Fruit fly (Drosophila melanogaster): ENCODE data around the gene CG5078.
A peak's percentile ranks its signal among the peaks of the same experiment; 100 is the strongest.

CG5078 gene

dm6 chr3L:20516519-20517178, 10.8 kb downstream of the CG5078 start (continued):
- TF ChIP-seq grau (tag; optimal IDR thresholded peaks at IDR 0.05) (peak; percentile 97), Usf (GFP tag; optimal IDR thresholded peaks at IDR 0.05) (peak; percentile 15), Dip2 (GFP tag; IDR thresholded peaks at IDR 0.05) (no peak), CG2678 (tag; optimal IDR thresholded peaks at IDR 0.05) (peak; percentile 76), CG15696 (tag; optimal IDR thresholded peaks at IDR 0.05) (peak; percentile 61), CG6854 (GFP tag; optimal IDR thresholded peaks at IDR 0.05) (peak; percentile 52), CG9437 (GFP tag; optimal IDR thresholded peaks at IDR 0.05) (peak; percentile 53), dysf (GFP tag; IDR thresholded peaks at IDR 0.05) (peak; percentile 65; the same call in 2 of the 3 replicates), dmrt99B (tag; optimal IDR thresholded peaks at IDR 0.05) (peak; percentile 41), CG1602 (GFP tag; optimal IDR thresholded peaks at IDR 0.05) (peak; percentile 40), tna (GFP tag; IDR thresholded peaks at IDR 0.05; ENCODE audit: partially characterized antibody) (0 out of 2 replicates have a peak, but pooled peaks have one; percentile 34), CG3726 (GFP tag; IDR thresholded peaks at IDR 0.05) (no peak), sens (GFP tag) (peak; percentile 81), z (GFP tag; IDR thresholded peaks at IDR 0.05) (0 out of 3 replicates have a peak, but pooled peaks have one; percentile 11), Xrp1 (GFP tag; IDR thresholded peaks at IDR 0.05) (peak; percentile 74), Rfx (GFP tag; IDR thresholded peaks at IDR 0.05) (peak; percentile 27; the same call in 1 of the 2 replicates), CG18599 (GFP tag; optimal IDR thresholded peaks at IDR 0.05) (peak; percentile 55), CG11504 (tag; optimal IDR thresholded peaks at IDR 0.05) (peak; percentile 70), crc (GFP tag; optimal IDR thresholded peaks at IDR 0.05) (no peak), CG18262 (tag; optimal IDR thresholded peaks at IDR 0.05) (peak; percentile 66), run (tag; optimal IDR thresholded peaks at IDR 0.05) (peak; percentile 30), CG7745 (tag; optimal IDR thresholded peaks at IDR 0.05) (peak; percentile 53), CG9817 (tag; optimal IDR thresholded peaks at IDR 0.05) (peak; percentile 12), ind (GFP tag; optimal IDR thresholded peaks at IDR 0.05) (peak; percentile 42), CG10267 (tag; optimal IDR thresholded peaks at IDR 0.05) (peak; percentile 56), CG2889 (GFP tag; IDR thresholded peaks at IDR 0.05) (peak; percentile 67; the same call in 2 of the 3 replicates), CG2199 (GFP tag; IDR thresholded peaks at IDR 0.05) (peak; percentile 97), CG1603 (tag; optimal IDR thresholded peaks at IDR 0.05) (peak; percentile 20), CoRest (tag; optimal IDR thresholded peaks at IDR 0.05) (peak; percentile 52), Dref (GFP tag; IDR thresholded peaks at IDR 0.05) (no peak), CG3838 (GFP tag; optimal IDR thresholded peaks at IDR 0.05) (no peak), CG17328 (GFP tag; IDR thresholded peaks at IDR 0.05) (peak; percentile 8; the same call in 1 of the 2 replicates), Taf1 (GFP tag; IDR thresholded peaks at IDR 0.05) (0 out of 2 replicates have a peak, but pooled peaks have one; percentile 8), CG14667 (GFP tag; IDR thresholded peaks at IDR 0.05) (no peak; the same call in 1 of the 2 replicates), ato (GFP tag; IDR thresholded peaks at IDR 0.05; ENCODE audit: partially characterized antibody) (0 out of 2 replicates have a peak, but pooled peaks have one; percentile 37), trem (tag; optimal IDR thresholded peaks at IDR 0.05) (peak; percentile 29), bbx (GFP tag; IDR thresholded peaks at IDR 0.05; ENCODE audit: partially characterized antibody) (0 out of 2 replicates have a peak, but pooled peaks have one; percentile 18), CG15514 (GFP tag; optimal IDR thresholded peaks at IDR 0.05) (peak; percentile 16), gcm2 (GFP tag; optimal IDR thresholded peaks at IDR 0.05) (no peak), cg (GFP tag; optimal IDR thresholded peaks at IDR 0.05) (peak; percentile 33), CG6654 (GFP tag; optimal IDR thresholded peaks at IDR 0.05) (peak; percentile 99), Abd-B (GFP tag; optimal IDR thresholded peaks at IDR 0.05) (peak; percentile 22), CG10462 (GFP tag; optimal IDR thresholded peaks at IDR 0.05) (no peak), CG4730 (GFP tag; IDR thresholded peaks at IDR 0.05) (peak; percentile 51), CG32772 (GFP tag; IDR thresholded peaks at IDR 0.05) (peak; percentile 57), klu (GFP tag; IDR thresholded peaks at IDR 0.05) (no peak), CG17359 (tag; optimal IDR thresholded peaks at IDR 0.05) (peak; percentile 63), CG18764 (GFP tag; optimal IDR thresholded peaks at IDR 0.05) (peak; percentile 9), jing (GFP tag; optimal IDR thresholded peaks at IDR 0.05) (no peak)
